Worm (Caenorhabditis elegans) whole organism, mixed stage, embryonic: Measurements from ENCODE around the gene C45G9.2.

ENCODE experiments used
- bed-3 ChIP-seq: fragments of 200-800 bp; sonication (Bioruptor generic); optimal IDR thresholded peaks from 3 replicates; lab custom pipeline; 2018; ENCODE audit warnings: mild to moderate bottlenecking, missing genetic modification characterization, moderate library complexity, missing compliant biosample characterization
- ham-2 ChIP-seq: fragments of 200-800 bp; sonication (Bioruptor generic); optimal IDR thresholded peaks from 2 replicates; lab custom pipeline; 2018; ENCODE audit warnings: mild to moderate bottlenecking, missing genetic modification characterization, missing compliant biosample characterization
- mab-5 ChIP-seq: fragments of 150-350 bp; optimal IDR thresholded peaks from 2 replicates; lab custom pipeline; 2014; ENCODE audit warnings: missing biosample characterization, missing genetic modification characterization
- pha-4 ChIP-seq: fragments of 150-350 bp; optimal IDR thresholded peaks from 2 replicates; lab custom pipeline; 2018; ENCODE audit warnings: missing biosample characterization, missing genetic modification reagents, missing genetic modification characterization
- unc-39 ChIP-seq: fragments of 150-350 bp; optimal IDR thresholded peaks from 2 replicates; lab custom pipeline; 2014; ENCODE audit warnings: missing biosample characterization, missing genetic modification characterization
- zip-8 ChIP-seq: fragments of 150-350 bp; optimal IDR thresholded peaks from 2 replicates; lab custom pipeline; 2014; ENCODE audit warnings: missing biosample characterization, missing genetic modification characterization

ce11 chrIII:5026366-5026765, 42.5 kb upstream of the C45G9.2 start:
- TF ChIP-seq zip-8 = no peak
- TF ChIP-seq ham-2 (GFP tag; lab: Kevin White, UChicago) = no peak
- no peak for TF ChIP-seq unc-39 (tag; lab: Kevin White, UChicago)
- no peak for TF ChIP-seq pha-4 (tag; lab: Kevin White, UChicago)
- no peak for TF ChIP-seq bed-3 (GFP tag; lab: Kevin White, UChicago)
- no peak for TF ChIP-seq mab-5 (tag; lab: Kevin White, UChicago)
